Fruit fly (Drosophila melanogaster): ENCODE results near the gene CG14443.

CG14443 gene

dm6 chrX:6601641-6602276, 32.0 kb upstream of the CG14443 start (continued):
- peak; percentile 70 for TF ChIP-seq CG1024 (GFP tag; IDR thresholded peaks at IDR 0.05)
- TF ChIP-seq CG3726 (GFP tag; IDR thresholded peaks at IDR 0.05): peak; percentile 80; the same call in 2 of the 3 replicates
- no peak for TF ChIP-seq sna (GFP tag; IDR thresholded peaks at IDR 0.05; ENCODE audit: partially characterized antibody)
- TF ChIP-seq CG13296 (GFP tag; optimal IDR thresholded peaks at IDR 0.05): peak; percentile 92
- TF ChIP-seq ash1 (GFP tag; optimal IDR thresholded peaks at IDR 0.05): peak; percentile 61
- TF ChIP-seq wdn (GFP tag; IDR thresholded peaks at IDR 0.05): peak; percentile 78
- peak; percentile 55 for TF ChIP-seq Ravus (GFP tag; IDR thresholded peaks at IDR 0.05)
- TF ChIP-seq CG3065 (GFP tag; optimal IDR thresholded peaks at IDR 0.05): peak; percentile 56
- TF ChIP-seq pnt (GFP tag; optimal IDR thresholded peaks at IDR 0.05): peak; percentile 83
- peak; percentile 93 for TF ChIP-seq CG4424 (GFP tag; optimal IDR thresholded peaks at IDR 0.05)
- TF ChIP-seq CG7745 (tag; optimal IDR thresholded peaks at IDR 0.05): no peak
- peak; percentile 97 for TF ChIP-seq CG18599 (GFP tag; optimal IDR thresholded peaks at IDR 0.05)
- TF ChIP-seq sd (tag; optimal IDR thresholded peaks at IDR 0.05): peak; percentile 79
- no peak for TF ChIP-seq prd (optimal IDR thresholded peaks at IDR 0.05)
- TF ChIP-seq prd (GFP tag; IDR thresholded peaks at IDR 0.05): peak; percentile 93
- peak; percentile 10 for TF ChIP-seq CG9876 (GFP tag; optimal IDR thresholded peaks at IDR 0.05)
- TF ChIP-seq z (GFP tag; IDR thresholded peaks at IDR 0.05): peak; percentile 69; the same call in 2 of the 3 replicates
- TF ChIP-seq B-H1 (GFP tag; IDR thresholded peaks at IDR 0.05): peak; percentile 80
- TF ChIP-seq sens-2 (GFP tag; IDR thresholded peaks at IDR 0.05): peak; percentile 85
- peak; percentile 91 for TF ChIP-seq tin (GFP tag; optimal IDR thresholded peaks at IDR 0.05)
- peak; percentile 52; the same call in 1 of the 3 replicates for TF ChIP-seq CG11560 (tag; IDR thresholded peaks at IDR 0.05)
- peak; percentile 74 for TF ChIP-seq CG16863 (GFP tag; optimal IDR thresholded peaks at IDR 0.05)
- peak; percentile 59 for TF ChIP-seq CG1792 (GFP tag; optimal IDR thresholded peaks at IDR 0.05)
- peak; percentile 93 for TF ChIP-seq NfI (GFP tag; optimal IDR thresholded peaks at IDR 0.05)
- TF ChIP-seq p53 (GFP tag; optimal IDR thresholded peaks at IDR 0.05): peak; percentile 32
- peak; percentile 87 for TF ChIP-seq CG2889 (GFP tag; IDR thresholded peaks at IDR 0.05)
- no peak for TF ChIP-seq cad (GFP tag; optimal IDR thresholded peaks at IDR 0.05)
- peak in 1 of 2 experiments; percentile 46 for TF ChIP-seq crp (GFP tag; optimal IDR thresholded peaks at IDR 0.05)
- peak; percentile 74 for TF ChIP-seq CG14667 (GFP tag; IDR thresholded peaks at IDR 0.05)
- peak; percentile 58 for TF ChIP-seq knrl (GFP tag; IDR thresholded peaks at IDR 0.05; ENCODE audit: partially characterized antibody)
- TF ChIP-seq HLH4C (GFP tag; IDR thresholded peaks at IDR 0.05; ENCODE audit: partially characterized antibody): no peak
- TF ChIP-seq CG34376 (GFP tag; optimal IDR thresholded peaks at IDR 0.05): peak; percentile 84
- peak; percentile 94 for TF ChIP-seq lilli (GFP tag; optimal IDR thresholded peaks at IDR 0.05)
- peak; percentile 92 for TF ChIP-seq Six4 (GFP tag; optimal IDR thresholded peaks at IDR 0.05)
- TF ChIP-seq jumu (GFP tag; optimal IDR thresholded peaks at IDR 0.05): peak; percentile 83
- peak; percentile 91 for TF ChIP-seq CG1233 (GFP tag; optimal IDR thresholded peaks at IDR 0.05)
- TF ChIP-seq H2.0 (GFP tag; IDR thresholded peaks at IDR 0.05): peak; percentile 82
- TF ChIP-seq usp (GFP tag; optimal IDR thresholded peaks at IDR 0.05): no peak
- TF ChIP-seq bcd (GFP tag; optimal IDR thresholded peaks at IDR 0.05): peak; percentile 93
- peak; percentile 71 for TF ChIP-seq wek (GFP tag; optimal IDR thresholded peaks at IDR 0.05)
- TF ChIP-seq CG3847 (GFP tag; IDR thresholded peaks at IDR 0.05): peak; percentile 84
- peak; percentile 91 for TF ChIP-seq CG15696 (tag; optimal IDR thresholded peaks at IDR 0.05)
- peak; percentile 73 for TF ChIP-seq CG1603 (tag; optimal IDR thresholded peaks at IDR 0.05)
- TF ChIP-seq CG12942 (GFP tag; optimal IDR thresholded peaks at IDR 0.05): peak; percentile 81
- TF ChIP-seq CG32532 (GFP tag; IDR thresholded peaks at IDR 0.05): peak; percentile 79
- TF ChIP-seq CG10565 (GFP tag; optimal IDR thresholded peaks at IDR 0.05): peak; percentile 58
- TF ChIP-seq fd102C (GFP tag; optimal IDR thresholded peaks at IDR 0.05): peak; percentile 72
- TF ChIP-seq da (GFP tag; optimal IDR thresholded peaks at IDR 0.05): peak; percentile 22
- peak; percentile 79 for TF ChIP-seq gro (GFP tag; optimal IDR thresholded peaks at IDR 0.05)
- TF ChIP-seq CG17612 (GFP tag; IDR thresholded peaks at IDR 0.05): peak; percentile 62
- TF ChIP-seq CG5953 (GFP tag; IDR thresholded peaks at IDR 0.05): peak; percentile 73

Data from whole organism, embryonic.